Worm (Caenorhabditis elegans) whole organism, L2 larva: ENCODE measurements around the gene sir-2.1.

Source experiments
- C34F6.9 ChIP-seq: fragments of 150-350 bp; optimal IDR thresholded peaks from 2 replicates; lab custom pipeline; 2014; ENCODE audit warnings: missing biosample characterization, missing genetic modification characterization
- F13H6.1 ChIP-seq: sonication (generic microtip); optimal IDR thresholded peaks from 2 replicates; lab custom pipeline; 2016; ENCODE audit warnings: missing genetic modification characterization, missing compliant biosample characterization
- R02D3.7 ChIP-seq: fragments of 150-350 bp; optimal IDR thresholded peaks from 2 replicates; lab custom pipeline; 2014; ENCODE audit warnings: missing biosample characterization, missing genetic modification characterization
- Y55F3AM.14 ChIP-seq: fragments of 200-800 bp; sonication (Bioruptor generic); optimal IDR thresholded peaks from 2 replicates; lab custom pipeline; 2018; ENCODE audit warnings: mild to moderate bottlenecking, missing genetic modification characterization, missing compliant biosample characterization
- ZK546.5 ChIP-seq: sonication (generic microtip); optimal IDR thresholded peaks from 2 replicates; lab custom pipeline; 2017; ENCODE audit warnings: missing biosample characterization, missing genetic modification characterization
- alr-1 ChIP-seq: fragments of 150-350 bp; optimal IDR thresholded peaks from 2 replicates; lab custom pipeline; 2014; ENCODE audit warnings: missing biosample characterization, missing genetic modification characterization
- aly-2 ChIP-seq: fragments of 150-350 bp; optimal IDR thresholded peaks from 2 replicates; lab custom pipeline; 2014; ENCODE audit warnings: missing biosample characterization, missing genetic modification characterization
- ama-1 ChIP-seq: fragments of 150-350 bp; optimal IDR thresholded peaks from 2 replicates; lab custom pipeline; 2018; ENCODE audit warnings: inconsistent platforms
- blmp-1 ChIP-seq: sonication (generic microtip); optimal IDR thresholded peaks from 2 replicates; lab custom pipeline; 2017; ENCODE audit warnings: missing genetic modification characterization, mild to moderate bottlenecking, missing compliant biosample characterization, antibody characterized with exemption, moderate library complexity; ENCODE audit not compliant: insufficient read depth
- ceh-16 ChIP-seq: fragments of 150-350 bp; optimal IDR thresholded peaks from 2 replicates; lab custom pipeline; 2014; ENCODE audit warnings: missing biosample characterization, missing genetic modification characterization
- ceh-82 ChIP-seq: fragments of 150-350 bp; optimal IDR thresholded peaks from 2 replicates; lab custom pipeline; 2014; ENCODE audit warnings: missing biosample characterization, missing genetic modification characterization
- crh-2 ChIP-seq: sonication (generic microtip); optimal IDR thresholded peaks from 2 replicates; lab custom pipeline; 2017; ENCODE audit warnings: missing biosample characterization, missing genetic modification characterization
- dmd-4 ChIP-seq: sonication (generic microtip); optimal IDR thresholded peaks from 2 replicates; lab custom pipeline; 2017; ENCODE audit warnings: missing biosample characterization, missing genetic modification characterization
- egl-27 ChIP-seq: sonication (generic microtip); optimal IDR thresholded peaks from 3 replicates; lab custom pipeline; 2017; ENCODE audit warnings: missing biosample characterization, missing genetic modification reagents, missing genetic modification characterization
- elt-1 ChIP-seq: fragments of 150-350 bp; optimal IDR thresholded peaks from 2 replicates; lab custom pipeline; 2014; ENCODE audit warnings: missing biosample characterization, missing genetic modification characterization
- elt-3 ChIP-seq: sonication (generic microtip); optimal IDR thresholded peaks from 2 replicates; lab custom pipeline; 2017; ENCODE audit warnings: missing biosample characterization, missing genetic modification characterization
- fos-1 ChIP-seq: fragments of 150-350 bp; optimal IDR thresholded peaks from 2 replicates; lab custom pipeline; 2014; ENCODE audit warnings: missing biosample characterization, missing genetic modification characterization
- gmeb-1 ChIP-seq: fragments of 150-350 bp; optimal IDR thresholded peaks from 2 replicates; lab custom pipeline; 2014; ENCODE audit warnings: missing biosample characterization, missing genetic modification characterization
- lin-11 ChIP-seq: fragments of 150-350 bp; sonication (generic microtip); optimal IDR thresholded peaks from 2 replicates; lab custom pipeline; 2014; ENCODE audit warnings: missing biosample characterization, missing genetic modification characterization, inconsistent platforms, mixed read lengths
- lin-13 ChIP-seq: fragments of 150-350 bp; optimal IDR thresholded peaks from 2 replicates; lab custom pipeline; 2014; ENCODE audit warnings: missing biosample characterization, missing genetic modification reagents, missing genetic modification characterization
- lin-39 ChIP-seq: fragments of 150-350 bp; optimal IDR thresholded peaks from 2 replicates; lab custom pipeline; 2014; ENCODE audit warnings: missing biosample characterization, missing genetic modification reagents, missing genetic modification characterization
- lsy-2 ChIP-seq, 2 experiments: fragments of 150-350 bp in 1 of 2; sonication (generic microtip) in 1 of 2; optimal IDR thresholded peaks; 2 replicates each; lab custom pipeline; 2014 to 2017; ENCODE audit warnings: missing biosample characterization in 2 of 2, missing genetic modification characterization in 2 of 2
- mab-5 ChIP-seq: fragments of 150-350 bp; optimal IDR thresholded peaks from 2 replicates; lab custom pipeline; 2014; ENCODE audit warnings: missing biosample characterization, missing genetic modification characterization
- mbf-1 ChIP-seq: sonication (generic microtip); optimal IDR thresholded peaks from 2 replicates; lab custom pipeline; 2017; ENCODE audit warnings: missing biosample characterization, missing genetic modification characterization
- mdl-1 ChIP-seq, 2 experiments: fragments of 150-350 bp in 1 of 2; sonication (generic microtip) in 1 of 2; optimal IDR thresholded peaks; 2 replicates each; lab custom pipeline; 2017; ENCODE audit warnings: missing biosample characterization in 2 of 2, missing genetic modification characterization in 2 of 2
- nhr-10 ChIP-seq: sonication (generic microtip); optimal IDR thresholded peaks from 2 replicates; lab custom pipeline; 2017; ENCODE audit warnings: missing biosample characterization, missing genetic modification characterization
- nhr-11 ChIP-seq: fragments of 150-350 bp; optimal IDR thresholded peaks from 2 replicates; lab custom pipeline; 2014; ENCODE audit warnings: missing biosample characterization, missing genetic modification characterization
- nhr-12 ChIP-seq: fragments of 150-350 bp; optimal IDR thresholded peaks from 2 replicates; lab custom pipeline; 2014; ENCODE audit warnings: missing biosample characterization, missing genetic modification characterization
- nhr-129 ChIP-seq: fragments of 150-350 bp; optimal IDR thresholded peaks from 2 replicates; lab custom pipeline; 2014; ENCODE audit warnings: missing biosample characterization, missing genetic modification characterization
- nhr-21 ChIP-seq: fragments of 150-350 bp; optimal IDR thresholded peaks from 2 replicates; lab custom pipeline; 2014; ENCODE audit warnings: missing biosample characterization, missing genetic modification characterization
- nhr-23 ChIP-seq: fragments of 150-350 bp; optimal IDR thresholded peaks from 2 replicates; lab custom pipeline; 2014; ENCODE audit warnings: missing biosample characterization, missing genetic modification reagents, missing genetic modification characterization
- nhr-237 ChIP-seq: fragments of 150-350 bp; optimal IDR thresholded peaks from 2 replicates; lab custom pipeline; 2014; ENCODE audit warnings: missing biosample characterization, missing genetic modification characterization
- nhr-25 ChIP-seq: fragments of 150-350 bp; sonication (generic microtip); optimal IDR thresholded peaks from 3 replicates; lab custom pipeline; 2014; ENCODE audit warnings: missing biosample characterization, missing genetic modification characterization
- nhr-6 ChIP-seq: fragments of 150-350 bp; optimal IDR thresholded peaks from 2 replicates; lab custom pipeline; 2014; ENCODE audit warnings: missing biosample characterization, missing genetic modification characterization
- nhr-77 ChIP-seq: fragments of 150-350 bp; optimal IDR thresholded peaks from 2 replicates; lab custom pipeline; 2014; ENCODE audit warnings: missing biosample characterization, missing genetic modification characterization
- peb-1 ChIP-seq: fragments of 150-350 bp; optimal IDR thresholded peaks from 2 replicates; lab custom pipeline; 2014; ENCODE audit warnings: missing biosample characterization, missing genetic modification characterization
- sem-4 ChIP-seq: fragments of 150-350 bp; optimal IDR thresholded peaks from 2 replicates; lab custom pipeline; 2014; ENCODE audit warnings: missing biosample characterization, missing genetic modification reagents, missing genetic modification characterization
- skn-1 ChIP-seq: sonication (generic microtip); optimal IDR thresholded peaks from 2 replicates; lab custom pipeline; 2017; ENCODE audit warnings: missing biosample characterization, missing genetic modification characterization
- sma-3 ChIP-seq: sonication (generic microtip); optimal IDR thresholded peaks from 2 replicates; lab custom pipeline; 2016; ENCODE audit warnings: missing genetic modification reagents, missing genetic modification characterization, missing compliant biosample characterization
- sma-9 ChIP-seq, 2 experiments: fragments of 150-350 bp in 1 of 2; sonication (generic microtip) in 1 of 2; optimal IDR thresholded peaks; 2 replicates each; lab custom pipeline; 2014 to 2016; ENCODE audit warnings: missing genetic modification characterization in 2 of 2, mild to moderate bottlenecking in 1 of 2, missing biosample characterization in 1 of 2, missing compliant biosample characterization in 1 of 2, missing genetic modification reagents in 1 of 2, moderate library complexity in 1 of 2
- snpc-4 ChIP-seq: fragments of 150-350 bp; optimal IDR thresholded peaks from 2 replicates; lab custom pipeline; 2014; ENCODE audit warnings: missing biosample characterization, missing genetic modification characterization
- unc-39 ChIP-seq: fragments of 150-350 bp; optimal IDR thresholded peaks from 2 replicates; lab custom pipeline; 2014; ENCODE audit warnings: missing biosample characterization, missing genetic modification characterization
- unc-55 ChIP-seq: fragments of 150-350 bp; sonication (generic microtip); optimal IDR thresholded peaks from 3 replicates; lab custom pipeline; 2014; ENCODE audit warnings: missing biosample characterization, missing genetic modification reagents, missing genetic modification characterization
- unc-62 ChIP-seq: fragments of 150-350 bp; optimal IDR thresholded peaks from 2 replicates; lab custom pipeline; 2014; ENCODE audit warnings: missing biosample characterization, missing genetic modification reagents, missing genetic modification characterization
- zag-1 ChIP-seq: fragments of 150-350 bp; optimal IDR thresholded peaks from 2 replicates; lab custom pipeline; 2014; ENCODE audit warnings: missing biosample characterization, missing genetic modification characterization
- ztf-1 ChIP-seq: fragments of 200-800 bp; sonication (Bioruptor generic); conservative IDR thresholded peaks from 2 replicates; pipeline ENCODE4 v1.3.6; 2022; ENCODE audit warnings: missing genetic modification characterization, missing compliant biosample characterization
- ztf-11 ChIP-seq: sonication (generic microtip); optimal IDR thresholded peaks from 2 replicates; lab custom pipeline; 2017; ENCODE audit warnings: missing biosample characterization, missing genetic modification characterization
- ztf-4 ChIP-seq: fragments of 150-350 bp; optimal IDR thresholded peaks from 2 replicates; lab custom pipeline; 2014; ENCODE audit warnings: missing biosample characterization, missing genetic modification characterization

The sir-2.1 gene

ce11 chrIV:10342361-10342706, 23.7 kb downstream of the sir-2.1 start:
- TF ChIP-seq unc-62 (GFP tag; lab: Kevin White, UChicago) (peak; percentile 15), R02D3.7 (no peak), Y55F3AM.14 (GFP tag; lab: Kevin White, UChicago) (no peak), F13H6.1 (peak; percentile 74), nhr-129 (tag; lab: Kevin White, UChicago) (peak; percentile 37), mdl-1 (tag; optimal IDR thresholded peaks at IDR 0.05; lab: Kevin White, UChicago) (peak in 1 of 2 experiments; percentile 15), nhr-10 (tag; lab: Kevin White, UChicago) (no peak), nhr-11 (tag; lab: Kevin White, UChicago) (no peak), C34F6.9 (tag; lab: Kevin White, UChicago) (no peak), ztf-4 (peak; percentile 77), lsy-2 (tag; optimal IDR thresholded peaks at IDR 0.05; lab: Kevin White, UChicago) (peak in 1 of 2 experiments; percentile 52), aly-2 (tag; lab: Kevin White, UChicago) (no peak), sma-3 (GFP tag; lab: Kevin White, UChicago) (peak; percentile 79), ztf-11 (tag; lab: Kevin White, UChicago) (no peak), sem-4 (tag; lab: Kevin White, UChicago) (no peak), snpc-4 (tag; lab: Kevin White, UChicago) (peak; percentile 1), sma-9 (GFP tag; optimal IDR thresholded peaks at IDR 0.05; lab: Kevin White, UChicago) (peak; percentile 86), sma-9 (tag; optimal IDR thresholded peaks at IDR 0.05; lab: Kevin White, UChicago) (no peak), nhr-6 (no peak), nhr-12 (tag; lab: Kevin White, UChicago) (no peak), ama-1 (lab: Kevin White, UChicago) (no peak), lin-39 (no peak), alr-1 (tag; lab: Kevin White, UChicago) (no peak), lin-13 (GFP tag; lab: Kevin White, UChicago) (no peak), nhr-77 (tag; lab: Kevin White, UChicago) (no peak), ZK546.5 (tag; lab: Kevin White, UChicago) (no peak), ceh-82 (no peak), fos-1 (tag; lab: Kevin White, UChicago) (peak; percentile 95), nhr-237 (tag; lab: Kevin White, UChicago) (no peak), ceh-16 (tag; lab: Kevin White, UChicago) (no peak), blmp-1 (peak; percentile 100), mbf-1 (no peak), unc-55 (peak; percentile 87), nhr-25 (tag; lab: Kevin White, UChicago) (peak; percentile 44), gmeb-1 (tag; lab: Kevin White, UChicago) (peak; percentile 46), dmd-4 (tag; lab: Kevin White, UChicago) (no peak), peb-1 (tag; lab: Kevin White, UChicago) (no peak), crh-2 (peak; percentile 93), egl-27 (peak; percentile 48), ztf-1 (GFP tag; lab: Robert Waterston, UW) (no peak), mab-5 (tag; lab: Kevin White, UChicago) (peak; percentile 84), unc-39 (tag; lab: Kevin White, UChicago) (no peak), lin-11 (tag; lab: Kevin White, UChicago) (no peak), nhr-23 (tag; lab: Kevin White, UChicago) (no peak), zag-1 (tag; lab: Kevin White, UChicago) (no peak), elt-1 (tag; lab: Kevin White, UChicago) (no peak), skn-1 (peak; percentile 65), elt-3 (no peak), nhr-21 (tag; lab: Kevin White, UChicago) (peak; percentile 84)
- TF ChIP-seq, all 48 proteins: peak for 19
